Worm (Caenorhabditis elegans): ENCODE data around the gene ugt-12.

DNA sequence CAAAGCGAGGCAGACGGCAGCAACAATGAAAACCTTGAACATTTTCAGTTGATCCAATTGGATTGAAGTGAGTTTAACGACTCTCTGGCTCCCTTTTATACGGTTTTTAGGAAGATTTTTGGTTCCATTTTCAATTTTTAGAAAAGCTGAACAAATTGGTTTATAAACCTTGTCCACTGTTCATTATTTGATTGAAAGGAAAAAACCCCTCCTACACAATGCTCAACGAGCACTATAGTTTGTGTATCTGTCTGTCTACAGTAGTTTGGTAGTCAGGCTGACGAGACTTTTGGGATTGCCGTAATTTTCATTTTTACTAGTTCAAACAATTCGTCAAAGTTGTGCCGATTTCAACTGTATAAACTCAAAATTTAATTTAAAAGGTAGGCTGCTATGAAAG lies 10.2 kb downstream of the ugt-12 start, which contains the start of gene T19H12.15:
- TF ChIP-seq daf-12 (tag; optimal IDR thresholded peaks at IDR 0.05) = no peak
- TF ChIP-seq nhr-11 (tag; optimal IDR thresholded peaks at IDR 0.05) = no peak
- no peak for TF ChIP-seq nhr-28 (tag; optimal IDR thresholded peaks at IDR 0.05)
- no peak for TF ChIP-seq F26F4.8 (GFP tag; conservative IDR thresholded peaks at IDR 0.05)
- no peak for TF ChIP-seq mdl-1 (tag; optimal IDR thresholded peaks at IDR 0.05)
- no peak for TF ChIP-seq lin-38 (GFP tag; IDR thresholded peaks at IDR 0.05)
- TF ChIP-seq nhr-77 (tag; optimal IDR thresholded peaks at IDR 0.05) = no peak
- TF ChIP-seq daf-16 (GFP tag; optimal IDR thresholded peaks at IDR 0.05) = no peak
- TF ChIP-seq daf-16 (tag; optimal IDR thresholded peaks at IDR 0.05) = no peak
